Worm (Caenorhabditis elegans) whole organism, L2 larva: ENCODE data around the gene ztf-14.

Experiments
- C34F6.9 ChIP-seq: fragments of 150-350 bp; optimal IDR thresholded peaks from 2 replicates; lab custom pipeline; 2014; ENCODE audit warnings: missing biosample characterization, missing genetic modification characterization
- R02D3.7 ChIP-seq: fragments of 150-350 bp; optimal IDR thresholded peaks from 2 replicates; lab custom pipeline; 2014; ENCODE audit warnings: missing biosample characterization, missing genetic modification characterization
- ZK546.5 ChIP-seq: sonication (generic microtip); optimal IDR thresholded peaks from 2 replicates; lab custom pipeline; 2017; ENCODE audit warnings: missing biosample characterization, missing genetic modification characterization
- aly-2 ChIP-seq: fragments of 150-350 bp; optimal IDR thresholded peaks from 2 replicates; lab custom pipeline; 2014; ENCODE audit warnings: missing biosample characterization, missing genetic modification characterization
- ama-1 ChIP-seq: fragments of 150-350 bp; optimal IDR thresholded peaks from 2 replicates; lab custom pipeline; 2018; ENCODE audit warnings: inconsistent platforms
- blmp-1 ChIP-seq: sonication (generic microtip); optimal IDR thresholded peaks from 2 replicates; lab custom pipeline; 2017; ENCODE audit warnings: missing genetic modification characterization, mild to moderate bottlenecking, missing compliant biosample characterization, antibody characterized with exemption, moderate library complexity; ENCODE audit not compliant: insufficient read depth
- ceh-16 ChIP-seq: fragments of 150-350 bp; optimal IDR thresholded peaks from 2 replicates; lab custom pipeline; 2014; ENCODE audit warnings: missing biosample characterization, missing genetic modification characterization
- crh-2 ChIP-seq: sonication (generic microtip); optimal IDR thresholded peaks from 2 replicates; lab custom pipeline; 2017; ENCODE audit warnings: missing biosample characterization, missing genetic modification characterization
- egl-27 ChIP-seq: sonication (generic microtip); optimal IDR thresholded peaks from 3 replicates; lab custom pipeline; 2017; ENCODE audit warnings: missing biosample characterization, missing genetic modification reagents, missing genetic modification characterization
- elt-1 ChIP-seq: fragments of 150-350 bp; optimal IDR thresholded peaks from 2 replicates; lab custom pipeline; 2014; ENCODE audit warnings: missing biosample characterization, missing genetic modification characterization
- elt-3 ChIP-seq: sonication (generic microtip); optimal IDR thresholded peaks from 2 replicates; lab custom pipeline; 2017; ENCODE audit warnings: missing biosample characterization, missing genetic modification characterization
- gmeb-1 ChIP-seq: fragments of 150-350 bp; optimal IDR thresholded peaks from 2 replicates; lab custom pipeline; 2014; ENCODE audit warnings: missing biosample characterization, missing genetic modification characterization
- lin-11 ChIP-seq: fragments of 150-350 bp; sonication (generic microtip); optimal IDR thresholded peaks from 2 replicates; lab custom pipeline; 2014; ENCODE audit warnings: missing biosample characterization, missing genetic modification characterization, inconsistent platforms, mixed read lengths
- lin-39 ChIP-seq: fragments of 150-350 bp; optimal IDR thresholded peaks from 2 replicates; lab custom pipeline; 2014; ENCODE audit warnings: missing biosample characterization, missing genetic modification reagents, missing genetic modification characterization
- lsy-2 ChIP-seq, 2 experiments: fragments of 150-350 bp in 1 of 2; sonication (generic microtip) in 1 of 2; optimal IDR thresholded peaks; 2 replicates each; lab custom pipeline; 2014 to 2017; ENCODE audit warnings: missing biosample characterization in 2 of 2, missing genetic modification characterization in 2 of 2
- mab-5 ChIP-seq: fragments of 150-350 bp; optimal IDR thresholded peaks from 2 replicates; lab custom pipeline; 2014; ENCODE audit warnings: missing biosample characterization, missing genetic modification characterization
- nhr-10 ChIP-seq: sonication (generic microtip); optimal IDR thresholded peaks from 2 replicates; lab custom pipeline; 2017; ENCODE audit warnings: missing biosample characterization, missing genetic modification characterization
- nhr-12 ChIP-seq: fragments of 150-350 bp; optimal IDR thresholded peaks from 2 replicates; lab custom pipeline; 2014; ENCODE audit warnings: missing biosample characterization, missing genetic modification characterization
- nhr-129 ChIP-seq: fragments of 150-350 bp; optimal IDR thresholded peaks from 2 replicates; lab custom pipeline; 2014; ENCODE audit warnings: missing biosample characterization, missing genetic modification characterization
- nhr-21 ChIP-seq: fragments of 150-350 bp; optimal IDR thresholded peaks from 2 replicates; lab custom pipeline; 2014; ENCODE audit warnings: missing biosample characterization, missing genetic modification characterization
- nhr-237 ChIP-seq: fragments of 150-350 bp; optimal IDR thresholded peaks from 2 replicates; lab custom pipeline; 2014; ENCODE audit warnings: missing biosample characterization, missing genetic modification characterization
- nhr-25 ChIP-seq: fragments of 150-350 bp; sonication (generic microtip); optimal IDR thresholded peaks from 3 replicates; lab custom pipeline; 2014; ENCODE audit warnings: missing biosample characterization, missing genetic modification characterization
- nhr-6 ChIP-seq: fragments of 150-350 bp; optimal IDR thresholded peaks from 2 replicates; lab custom pipeline; 2014; ENCODE audit warnings: missing biosample characterization, missing genetic modification characterization
- nhr-77 ChIP-seq: fragments of 150-350 bp; optimal IDR thresholded peaks from 2 replicates; lab custom pipeline; 2014; ENCODE audit warnings: missing biosample characterization, missing genetic modification characterization
- peb-1 ChIP-seq: fragments of 150-350 bp; optimal IDR thresholded peaks from 2 replicates; lab custom pipeline; 2014; ENCODE audit warnings: missing biosample characterization, missing genetic modification characterization
- skn-1 ChIP-seq: sonication (generic microtip); optimal IDR thresholded peaks from 2 replicates; lab custom pipeline; 2017; ENCODE audit warnings: missing biosample characterization, missing genetic modification characterization
- sma-9 ChIP-seq, 2 experiments: fragments of 150-350 bp in 1 of 2; sonication (generic microtip) in 1 of 2; optimal IDR thresholded peaks; 2 replicates each; lab custom pipeline; 2014 to 2016; ENCODE audit warnings: missing genetic modification characterization in 2 of 2, mild to moderate bottlenecking in 1 of 2, missing biosample characterization in 1 of 2, missing compliant biosample characterization in 1 of 2, missing genetic modification reagents in 1 of 2, moderate library complexity in 1 of 2
- snpc-4 ChIP-seq: fragments of 150-350 bp; optimal IDR thresholded peaks from 2 replicates; lab custom pipeline; 2014; ENCODE audit warnings: missing biosample characterization, missing genetic modification characterization
- unc-39 ChIP-seq: fragments of 150-350 bp; optimal IDR thresholded peaks from 2 replicates; lab custom pipeline; 2014; ENCODE audit warnings: missing biosample characterization, missing genetic modification characterization
- unc-55 ChIP-seq: fragments of 150-350 bp; sonication (generic microtip); optimal IDR thresholded peaks from 3 replicates; lab custom pipeline; 2014; ENCODE audit warnings: missing biosample characterization, missing genetic modification reagents, missing genetic modification characterization
- unc-62 ChIP-seq: fragments of 150-350 bp; optimal IDR thresholded peaks from 2 replicates; lab custom pipeline; 2014; ENCODE audit warnings: missing biosample characterization, missing genetic modification reagents, missing genetic modification characterization
- ztf-1 ChIP-seq: fragments of 200-800 bp; sonication (Bioruptor generic); conservative IDR thresholded peaks from 2 replicates; pipeline ENCODE4 v1.3.6; 2022; ENCODE audit warnings: missing genetic modification characterization, missing compliant biosample characterization
- ztf-11 ChIP-seq: sonication (generic microtip); optimal IDR thresholded peaks from 2 replicates; lab custom pipeline; 2017; ENCODE audit warnings: missing biosample characterization, missing genetic modification characterization
- ztf-4 ChIP-seq: fragments of 150-350 bp; optimal IDR thresholded peaks from 2 replicates; lab custom pipeline; 2014; ENCODE audit warnings: missing biosample characterization, missing genetic modification characterization

The ztf-14 gene

DNA sequence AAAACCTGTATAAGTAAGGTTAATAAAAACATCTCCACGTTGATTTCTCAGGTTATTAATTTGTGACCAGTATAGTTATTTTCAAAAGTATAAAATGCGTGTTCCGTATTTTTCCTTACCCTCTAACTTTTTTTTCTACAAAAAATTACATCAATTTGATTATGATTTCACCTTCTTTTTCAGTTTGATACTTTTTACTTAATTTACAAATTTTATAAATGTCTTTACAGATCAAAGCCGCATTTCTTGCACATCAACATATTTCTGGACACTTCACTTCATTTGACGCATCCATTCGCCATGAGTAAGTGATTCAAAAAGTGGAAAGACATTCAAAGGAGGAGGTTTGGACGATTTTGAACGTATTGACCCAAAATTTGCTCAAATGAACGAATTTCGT lies 35.5 kb upstream of the ztf-14 start, which contains the start of gene Y66C5A.2:
Gene Y66C5A.2 (plus strand): TSS at position 301 of the 400 bp plus-strand sequence.
- no peak for TF ChIP-seq unc-62 (GFP tag; lab: Kevin White, UChicago)
- TF ChIP-seq peb-1: no peak
- no peak for TF ChIP-seq nhr-21 (tag; lab: Kevin White, UChicago)
- TF ChIP-seq nhr-6 (tag; lab: Kevin White, UChicago): no peak
- TF ChIP-seq nhr-12: no peak
- TF ChIP-seq skn-1 (tag; lab: Kevin White, UChicago): no peak
- TF ChIP-seq egl-27 (tag; lab: Kevin White, UChicago): no peak

DNA sequence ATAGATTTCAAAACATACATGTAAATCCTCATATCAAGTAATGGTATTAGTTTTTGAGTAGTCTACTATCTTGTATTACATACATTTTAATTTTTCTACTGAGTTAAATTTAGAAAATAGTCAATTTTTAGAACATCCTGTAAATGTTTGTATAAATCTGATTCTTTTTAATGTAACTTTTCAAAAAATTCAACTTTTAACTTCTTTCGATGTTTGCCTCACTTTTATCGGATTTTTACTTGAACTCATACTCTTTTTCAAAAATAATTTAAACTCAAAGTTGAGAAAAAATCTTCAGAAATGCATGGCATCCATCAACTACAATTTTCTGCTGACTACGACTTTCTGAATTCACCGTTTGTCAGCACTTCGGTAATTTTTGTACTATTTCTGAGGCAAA lies 31.4 kb upstream of the ztf-14 start, which contains the start of gene M163.7:
Gene M163.7 (plus strand): TSS at position 301 of the 400 bp plus-strand sequence.
- no peak for TF ChIP-seq snpc-4 (tag; lab: Kevin White, UChicago)
- TF ChIP-seq ceh-16: no peak
- TF ChIP-seq egl-27 (tag; lab: Kevin White, UChicago): no peak
- TF ChIP-seq elt-3 (tag; lab: Kevin White, UChicago): no peak
- TF ChIP-seq ama-1 (lab: Kevin White, UChicago): no peak
- no peak for TF ChIP-seq nhr-25
- TF ChIP-seq nhr-237 (tag; lab: Kevin White, UChicago): no peak
- TF ChIP-seq lsy-2 (tag; optimal IDR thresholded peaks at IDR 0.05; lab: Kevin White, UChicago): no peak
- no peak for TF ChIP-seq ztf-1 (GFP tag; lab: Robert Waterston, UW)
- TF ChIP-seq R02D3.7 (tag; lab: Kevin White, UChicago): no peak

DNA sequence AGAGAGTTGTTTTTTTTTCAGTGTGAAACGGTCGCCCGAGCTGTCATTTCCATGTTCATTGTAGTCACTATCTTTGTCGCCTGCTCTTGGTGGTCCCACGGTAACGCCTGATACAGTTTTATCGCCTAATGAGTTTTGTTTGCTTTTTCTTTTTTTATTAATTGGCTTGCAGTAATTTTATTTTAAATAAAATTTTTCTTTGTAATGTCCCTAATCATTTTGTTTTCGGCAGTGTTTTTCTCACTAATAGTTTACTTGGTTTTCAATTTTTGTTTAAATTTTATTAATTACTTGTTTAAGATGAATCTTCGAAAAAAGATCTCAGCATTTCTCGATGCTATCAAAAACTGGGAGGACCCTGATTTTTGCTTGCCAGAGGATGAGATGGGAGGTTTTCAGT lies 30.3 kb upstream of the ztf-14 start, which contains the start of gene M163.22:
Gene M163.22 (plus strand): TSS at position 301 of the 400 bp plus-strand sequence.
- no peak for TF ChIP-seq aly-2 (tag; lab: Kevin White, UChicago)
- no peak for TF ChIP-seq lin-11
- TF ChIP-seq lin-39 (tag; lab: Kevin White, UChicago): no peak
- no peak for TF ChIP-seq nhr-77 (tag; lab: Kevin White, UChicago)
- no peak for TF ChIP-seq unc-55 (GFP tag; lab: Kevin White, UChicago)
- no peak for TF ChIP-seq mab-5 (tag; lab: Kevin White, UChicago)
- no peak for TF ChIP-seq nhr-237 (tag; lab: Kevin White, UChicago)
- TF ChIP-seq blmp-1 (tag; lab: Kevin White, UChicago): no peak
- no peak for TF ChIP-seq nhr-129 (tag; lab: Kevin White, UChicago)
- TF ChIP-seq sma-9 (GFP tag; optimal IDR thresholded peaks at IDR 0.05; lab: Kevin White, UChicago): no peak
- TF ChIP-seq sma-9 (tag; optimal IDR thresholded peaks at IDR 0.05; lab: Kevin White, UChicago): no peak
- no peak for TF ChIP-seq gmeb-1 (tag; lab: Kevin White, UChicago)
- TF ChIP-seq ZK546.5: no peak

DNA sequence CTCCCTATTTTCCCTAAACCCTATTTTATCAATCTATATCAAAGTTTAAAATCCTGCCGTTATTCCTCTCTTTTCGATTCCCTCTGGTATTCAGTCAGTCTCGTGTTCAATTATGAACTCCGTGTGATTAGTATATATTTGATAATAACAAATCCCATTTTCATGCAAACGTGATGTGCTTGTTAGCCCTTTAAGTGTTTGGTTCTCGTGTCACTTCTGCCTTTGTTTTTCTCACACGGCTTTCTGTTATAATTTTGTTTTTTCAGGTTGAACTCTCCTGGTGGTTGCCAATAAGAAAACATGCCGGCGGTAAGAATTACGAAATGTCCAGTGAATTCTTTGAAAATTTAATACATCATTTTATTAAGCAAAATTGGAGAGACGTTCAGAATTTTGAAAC lies 29.4 kb upstream of the ztf-14 start, which contains the start of gene M163.21:
Gene M163.21 (plus strand): TSS at position 301 of the 400 bp plus-strand sequence.
- TF ChIP-seq C34F6.9 (tag; lab: Kevin White, UChicago): no peak

DNA sequence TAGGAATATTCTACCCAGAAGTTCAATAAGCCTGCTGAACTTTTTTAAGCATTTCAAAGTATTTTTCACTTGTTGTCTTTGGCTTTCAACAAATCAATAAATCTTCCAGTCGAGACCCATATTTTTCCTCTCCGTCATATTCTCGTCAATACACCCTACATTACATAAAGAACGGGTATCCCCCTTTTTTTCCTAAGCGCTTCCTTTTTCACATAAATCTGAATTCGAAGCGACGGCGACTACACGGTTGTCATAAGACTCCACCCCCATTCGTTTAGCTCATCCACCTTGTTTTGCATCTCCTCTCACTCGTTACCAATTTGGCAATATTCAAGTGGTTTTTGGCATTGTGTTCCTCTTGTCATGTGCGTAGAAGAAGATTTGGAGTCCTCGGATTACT lies 26.6 kb upstream of the ztf-14 start, which contains the start of gene M163.9:
Gene M163.9 (plus strand): TSS at position 301 of the 400 bp plus-strand sequence.
- TF ChIP-seq unc-62 (GFP tag; lab: Kevin White, UChicago) (no peak), unc-55 (GFP tag; lab: Kevin White, UChicago) (no peak), sma-9 (GFP tag; optimal IDR thresholded peaks at IDR 0.05; lab: Kevin White, UChicago) (no peak), sma-9 (tag; optimal IDR thresholded peaks at IDR 0.05; lab: Kevin White, UChicago) (no peak), nhr-12 (no peak), nhr-21 (tag; lab: Kevin White, UChicago) (no peak), nhr-77 (tag; lab: Kevin White, UChicago) (no peak), unc-39 (tag; lab: Kevin White, UChicago) (no peak), mab-5 (tag; lab: Kevin White, UChicago) (no peak), ztf-4 (tag; lab: Kevin White, UChicago) (no peak)

DNA sequence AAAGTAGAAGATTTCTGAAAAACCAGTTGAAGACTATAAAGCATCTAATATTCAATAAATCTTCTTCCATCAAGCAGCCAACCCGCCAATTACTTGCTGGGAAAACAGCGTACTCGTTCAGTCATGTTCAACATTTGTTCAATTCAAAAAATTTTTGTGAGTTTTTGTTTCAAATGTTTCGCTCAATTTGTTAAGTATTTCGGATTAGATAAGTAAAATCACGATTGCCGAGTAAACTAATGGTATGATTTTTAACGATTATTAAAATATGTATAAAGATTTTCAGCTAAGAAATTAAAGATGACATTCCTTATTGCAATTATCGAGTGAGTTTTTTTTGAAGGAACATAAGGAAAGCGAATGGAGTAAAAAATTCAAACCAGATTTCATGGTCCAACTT lies 25.2 kb upstream of the ztf-14 start, which contains the start of gene M163.10:
Gene M163.10 (plus strand): TSS at position 301 of the 400 bp plus-strand sequence.
- TF ChIP-seq nhr-6 (tag; lab: Kevin White, UChicago) (no peak), nhr-129 (tag; lab: Kevin White, UChicago) (no peak), elt-1 (tag; lab: Kevin White, UChicago) (no peak), nhr-237 (tag; lab: Kevin White, UChicago) (no peak), nhr-10 (tag; lab: Kevin White, UChicago) (no peak), unc-55 (GFP tag; lab: Kevin White, UChicago) (no peak), C34F6.9 (tag; lab: Kevin White, UChicago) (no peak), crh-2 (tag; lab: Kevin White, UChicago) (no peak), elt-3 (tag; lab: Kevin White, UChicago) (no peak), lin-39 (tag; lab: Kevin White, UChicago) (no peak), ZK546.5 (no peak), lsy-2 (tag; optimal IDR thresholded peaks at IDR 0.05; lab: Kevin White, UChicago) (no peak), nhr-12 (no peak), ztf-11 (tag; lab: Kevin White, UChicago) (no peak)
